Fruit fly (Drosophila melanogaster): Measurements from ENCODE around the gene Orct.

Gene Orct

dm6 chr3R:24259278-24260040 is 16.6 kb upstream of the Orct start (continued):
- TF ChIP-seq Blimp-1 (GFP tag; optimal IDR thresholded peaks at IDR 0.05) (peak; percentile 84), CG8944 (GFP tag; optimal IDR thresholded peaks at IDR 0.05) (peak; percentile 82), aop (GFP tag; IDR thresholded peaks at IDR 0.05) (peak; percentile 49; the same call in 1 of the 2 replicates), Kr (GFP tag; optimal IDR thresholded peaks at IDR 0.05) (peak; percentile 53), Scr (GFP tag; IDR thresholded peaks at IDR 0.05; ENCODE audit: partially characterized antibody) (no peak), Dref (GFP tag; IDR thresholded peaks at IDR 0.05) (peak; percentile 36; the same call in 1 of the 2 replicates), CG1529 (GFP tag; optimal IDR thresholded peaks at IDR 0.05) (peak; percentile 77), pho (GFP tag; optimal IDR thresholded peaks at IDR 0.05) (peak; percentile 89), trem (tag; optimal IDR thresholded peaks at IDR 0.05) (peak; percentile 80), Asciz (GFP tag; optimal IDR thresholded peaks at IDR 0.05) (peak; percentile 77), CG34422 (GFP tag; IDR thresholded peaks at IDR 0.05) (peak; percentile 85), CG18262 (tag; optimal IDR thresholded peaks at IDR 0.05) (peak; percentile 91), Hr51 (GFP tag; optimal IDR thresholded peaks at IDR 0.05) (peak; percentile 84), ken (GFP tag; IDR thresholded peaks at IDR 0.05) (peak; percentile 66), dan (GFP tag; IDR thresholded peaks at IDR 0.05) (peak; percentile 60; the same call in 1 of the 2 replicates), CG7786 (GFP tag; optimal IDR thresholded peaks at IDR 0.05) (peak; percentile 95), HLH3B (GFP tag; IDR thresholded peaks at IDR 0.05) (peak; percentile 90), Chrac-16 (GFP tag; optimal IDR thresholded peaks at IDR 0.05) (peak; percentile 91), ftz-f1 (GFP tag; optimal IDR thresholded peaks at IDR 0.05) (no peak), zfh1 (GFP tag; IDR thresholded peaks at IDR 0.05) (peak; percentile 95), br (optimal IDR thresholded peaks at IDR 0.05) (no peak), CG13287 (GFP tag; IDR thresholded peaks at IDR 0.05; ENCODE audit: partially characterized antibody) (0 out of 2 replicates have a peak, but pooled peaks have one; percentile 13), Hsf (GFP tag; optimal IDR thresholded peaks at IDR 0.05) (peak; percentile 92), bowl (GFP tag; IDR thresholded peaks at IDR 0.05) (peak; percentile 70; the same call in 1 of the 2 replicates), hb (GFP tag; IDR thresholded peaks at IDR 0.05; ENCODE audit: partially characterized antibody) (no peak), Pdp1 (GFP tag; optimal IDR thresholded peaks at IDR 0.05) (peak; percentile 90 to 93), CG17802 (tag; optimal IDR thresholded peaks at IDR 0.05) (peak; percentile 78), stc (GFP tag; IDR thresholded peaks at IDR 0.05) (peak; percentile 82), CG30403 (GFP tag; optimal IDR thresholded peaks at IDR 0.05) (peak; percentile 90), NfI (GFP tag; optimal IDR thresholded peaks at IDR 0.05) (peak; percentile 89), slp2 (GFP tag; optimal IDR thresholded peaks at IDR 0.05) (peak; percentile 84), bbx (GFP tag; IDR thresholded peaks at IDR 0.05; ENCODE audit: partially characterized antibody) (0 out of 2 replicates have a peak, but pooled peaks have one; percentile 41), Dad (GFP tag; optimal IDR thresholded peaks at IDR 0.05) (peak; percentile 87), CG10366 (GFP tag; IDR thresholded peaks at IDR 0.05) (peak; percentile 86), CG14965 (GFP tag; optimal IDR thresholded peaks at IDR 0.05; ENCODE audit: borderline replicate concordance) (no peak), CG1647 (GFP tag; optimal IDR thresholded peaks at IDR 0.05) (peak; percentile 88), pb (GFP tag; optimal IDR thresholded peaks at IDR 0.05) (peak; percentile 78), CG11723 (GFP tag; optimal IDR thresholded peaks at IDR 0.05) (peak; percentile 84), Gug (GFP tag; IDR thresholded peaks at IDR 0.05) (peak; percentile 88), sc (optimal IDR thresholded peaks at IDR 0.05) (no peak), sc (GFP tag; optimal IDR thresholded peaks at IDR 0.05) (peak; percentile 83), row (GFP tag; IDR thresholded peaks at IDR 0.05) (peak; percentile 89), CG17568 (GFP tag; optimal IDR thresholded peaks at IDR 0.05) (no peak), CG12942 (GFP tag; optimal IDR thresholded peaks at IDR 0.05) (peak; percentile 82), Dll (GFP tag; IDR thresholded peaks at IDR 0.05; ENCODE audit: partially characterized antibody) (peak; percentile 29; the same call in 1 of the 4 replicates), Tbp (GFP tag; optimal IDR thresholded peaks at IDR 0.05) (no peak), phol (tag; optimal IDR thresholded peaks at IDR 0.05) (peak; percentile 86), slou (GFP tag; optimal IDR thresholded peaks at IDR 0.05) (peak; percentile 30), CG11695 (GFP tag; IDR thresholded peaks at IDR 0.05) (peak; percentile 87)
